Fruit fly (Drosophila melanogaster): ENCODE data around the gene Sgs4.

Gene Sgs4

DNA sequence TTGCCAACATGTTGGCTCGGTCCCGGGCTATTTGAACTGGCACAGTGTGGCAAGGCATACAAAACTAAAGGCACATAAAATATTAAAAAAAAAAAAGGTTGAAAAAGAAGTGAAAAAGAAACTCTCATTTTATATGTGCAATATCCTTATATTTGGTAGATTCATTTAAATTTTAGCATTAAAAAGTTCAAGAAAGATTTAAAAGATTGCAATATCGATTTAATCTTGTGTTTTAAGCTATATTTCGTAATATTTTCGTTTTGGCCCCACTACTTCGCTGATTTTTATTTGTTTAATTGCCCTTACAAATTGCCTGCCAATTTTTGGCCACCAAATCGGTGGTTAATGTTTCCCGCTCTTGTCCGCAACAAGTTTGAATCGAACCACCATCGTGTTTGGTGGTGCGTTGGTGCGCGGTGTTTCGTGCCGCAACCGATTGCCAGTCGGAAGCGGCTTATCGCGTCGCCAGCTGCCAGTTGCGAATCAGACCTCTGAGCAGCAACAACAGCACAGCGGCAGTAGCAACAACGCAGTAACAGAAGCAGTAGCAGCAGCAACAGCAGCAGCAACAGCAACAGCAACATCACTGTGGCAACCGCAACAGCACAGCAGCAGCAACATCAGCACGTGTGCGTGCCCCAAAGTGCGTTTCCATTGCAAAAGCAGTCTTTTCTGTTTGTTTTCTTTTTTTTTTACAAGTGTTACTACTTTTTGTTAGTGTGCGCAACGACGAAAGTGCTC, 5.8 kb downstream of the Sgs4 start (continued):
- peak; percentile 95 for TF ChIP-seq Med (GFP tag)
- TF ChIP-seq z (GFP tag; IDR thresholded peaks at IDR 0.05): 0 out of 3 replicates have a peak, but pooled peaks have one; percentile 30
- peak; percentile 97 for TF ChIP-seq org-1 (GFP tag; optimal IDR thresholded peaks at IDR 0.05)
- TF ChIP-seq oc (tag; optimal IDR thresholded peaks at IDR 0.05): peak; percentile 90
- peak; percentile 99 for TF ChIP-seq Sox100B (GFP tag; optimal IDR thresholded peaks at IDR 0.05)
- peak; percentile 95 for TF ChIP-seq Atf-2 (GFP tag; optimal IDR thresholded peaks at IDR 0.05)
- TF ChIP-seq Doc3 (GFP tag; IDR thresholded peaks at IDR 0.05; ENCODE audit: partially characterized antibody): no peak
- no peak for TF ChIP-seq Stat92E (GFP tag; optimal IDR thresholded peaks at IDR 0.05)
- peak; percentile 96 for TF ChIP-seq CG10543 (GFP tag; optimal IDR thresholded peaks at IDR 0.05)
- peak; percentile 73 for TF ChIP-seq Ets97D (GFP tag; optimal IDR thresholded peaks at IDR 0.05)
- TF ChIP-seq CG4424 (GFP tag; optimal IDR thresholded peaks at IDR 0.05): peak; percentile 97
- TF ChIP-seq CG1233 (GFP tag; optimal IDR thresholded peaks at IDR 0.05): peak; percentile 95
- TF ChIP-seq gro (GFP tag; optimal IDR thresholded peaks at IDR 0.05): peak; percentile 95
- peak; percentile 94 for TF ChIP-seq Vsx1 (GFP tag; optimal IDR thresholded peaks at IDR 0.05)
- TF ChIP-seq Fer3 (tag; optimal IDR thresholded peaks at IDR 0.05): peak; percentile 95
- peak; percentile 87 for TF ChIP-seq Myb (GFP tag; optimal IDR thresholded peaks at IDR 0.05)
- peak; percentile 95 for TF ChIP-seq HHEX (GFP tag; optimal IDR thresholded peaks at IDR 0.05)
- TF ChIP-seq ssp (GFP tag; IDR thresholded peaks at IDR 0.05): peak; percentile 76
- TF ChIP-seq Dp (GFP tag; optimal IDR thresholded peaks at IDR 0.05): peak; percentile 3
- peak; percentile 77 for TF ChIP-seq ara (GFP tag; IDR thresholded peaks at IDR 0.05)
- TF ChIP-seq shn (GFP tag; optimal IDR thresholded peaks at IDR 0.05): peak; percentile 93
- TF ChIP-seq Dref (GFP tag; IDR thresholded peaks at IDR 0.05): no peak
- TF ChIP-seq Dll (GFP tag; IDR thresholded peaks at IDR 0.05; ENCODE audit: partially characterized antibody): no peak
- no peak for TF ChIP-seq Kr (GFP tag; optimal IDR thresholded peaks at IDR 0.05)
- TF ChIP-seq CG10209 (GFP tag; optimal IDR thresholded peaks at IDR 0.05): peak; percentile 97
- TF ChIP-seq CG11696 (GFP tag; IDR thresholded peaks at IDR 0.05): peak; percentile 79
- TF ChIP-seq Fer1 (GFP tag; optimal IDR thresholded peaks at IDR 0.05): peak; percentile 98
- peak; percentile 96 for TF ChIP-seq Hsf (GFP tag; optimal IDR thresholded peaks at IDR 0.05)
- peak; percentile 97 for TF ChIP-seq bcd (GFP tag; optimal IDR thresholded peaks at IDR 0.05)
- TF ChIP-seq CG3065 (GFP tag; optimal IDR thresholded peaks at IDR 0.05): peak; percentile 82
- TF ChIP-seq sna (GFP tag; IDR thresholded peaks at IDR 0.05; ENCODE audit: partially characterized antibody): no peak
- TF ChIP-seq B-H2 (GFP tag; optimal IDR thresholded peaks at IDR 0.05): peak; percentile 85
- TF ChIP-seq prd (optimal IDR thresholded peaks at IDR 0.05): no peak
- peak; percentile 92 for TF ChIP-seq prd (GFP tag; IDR thresholded peaks at IDR 0.05)
- peak; percentile 71 for TF ChIP-seq CG17802 (tag; optimal IDR thresholded peaks at IDR 0.05)
- TF ChIP-seq tgo (GFP tag; IDR thresholded peaks at IDR 0.05): peak; percentile 93
- TF ChIP-seq CG5953 (GFP tag; IDR thresholded peaks at IDR 0.05): peak; percentile 84
- TF ChIP-seq toy (GFP tag; IDR thresholded peaks at IDR 0.05): peak; percentile 73
- TF ChIP-seq HmgZ (tag; optimal IDR thresholded peaks at IDR 0.05): peak; percentile 92
- TF ChIP-seq CG8359 (GFP tag; optimal IDR thresholded peaks at IDR 0.05; ENCODE audit: borderline replicate concordance): peak; percentile 83
- peak; percentile 97 for TF ChIP-seq Sox102F (GFP tag; optimal IDR thresholded peaks at IDR 0.05)
- TF ChIP-seq HLHmδ (GFP tag; optimal IDR thresholded peaks at IDR 0.05): no peak
- TF ChIP-seq Antp (GFP tag; optimal IDR thresholded peaks at IDR 0.05): peak; percentile 84
- TF ChIP-seq eve (GFP tag; optimal IDR thresholded peaks at IDR 0.05): peak in 1 of 2 experiments; percentile 98
- TF ChIP-seq CG31441 (GFP tag; IDR thresholded peaks at IDR 0.05): peak; percentile 98
- peak; percentile 95 for TF ChIP-seq CG3847 (GFP tag; IDR thresholded peaks at IDR 0.05)
- peak; percentile 90 for TF ChIP-seq CG18262 (tag; optimal IDR thresholded peaks at IDR 0.05)
- TF ChIP-seq CG30403 (GFP tag; optimal IDR thresholded peaks at IDR 0.05): peak; percentile 97
- TF ChIP-seq Drgx (GFP tag; IDR thresholded peaks at IDR 0.05): peak; percentile 92

All from whole organism, embryonic.